Fruit fly (Drosophila melanogaster) whole organism: Measurements from ENCODE around the gene Prx1.

Experiments
- CG8478 ChIP-seq: fragments of >200 bp; optimal IDR thresholded peaks from 2 replicates; lab custom pipeline; 2018; ENCODE audit warnings: inconsistent platforms
- pan ChIP-seq: fragments of >200 bp; optimal IDR thresholded peaks from 2 replicates; lab custom pipeline; 2017
- psq ChIP-seq: fragments of >200 bp; optimal IDR thresholded peaks from 2 replicates; lab custom pipeline; 2017
- usp ChIP-seq: fragments of >200 bp; optimal IDR thresholded peaks from 2 replicates; lab custom pipeline; 2017; ENCODE audit warnings: missing biosample characterization, missing genetic modification characterization, mixed read lengths

DNA sequence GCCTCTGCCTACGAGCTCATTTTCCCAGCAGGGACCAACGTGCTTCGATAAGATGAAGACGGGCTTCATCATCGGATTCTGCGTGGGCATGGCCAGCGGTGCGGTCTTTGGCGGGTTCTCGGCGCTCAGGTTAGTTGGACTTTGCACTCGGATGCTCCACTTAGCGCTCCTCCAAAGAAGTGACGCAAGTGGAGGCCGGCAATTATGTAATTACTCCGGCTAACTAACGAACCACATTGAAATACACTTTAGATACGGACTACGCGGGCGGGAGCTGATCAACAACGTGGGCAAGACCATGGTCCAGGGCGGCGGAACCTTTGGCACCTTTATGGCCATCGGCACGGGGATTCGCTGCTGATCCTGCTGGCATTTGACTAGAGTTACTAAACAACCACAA, 45.6 kb upstream of the Prx1 start:
- no peak for TF ChIP-seq psq
- TF ChIP-seq usp: no peak
- TF ChIP-seq pan (lab: Kevin White, UChicago): no peak
- no peak for TF ChIP-seq CG8478
